Fruit fly (Drosophila melanogaster) whole organism, embryonic: ENCODE measurements around the gene mEFTs.

ENCODE experiments used
- Adf1 ChIP-seq: fragments of 200-800 bp; sonication (Bioruptor generic); IDR thresholded peaks from 2 replicates; pipeline ENCODE4 v1.3.6; 2022; ENCODE audit warnings: missing biosample characterization, missing genetic modification characterization
- CG10274 ChIP-seq: fragments of 200-800 bp; sonication (Bioruptor generic); optimal IDR thresholded peaks from 3 replicates; lab custom pipeline; 2017; ENCODE audit warnings: missing biosample characterization, mild to moderate bottlenecking, missing genetic modification characterization
- CG12071 ChIP-seq: fragments of 200-800 bp; sonication (Bioruptor generic); optimal IDR thresholded peaks from 3 replicates; lab custom pipeline; 2018; ENCODE audit warnings: missing biosample characterization, mild to moderate bottlenecking, missing genetic modification characterization
- CG13287 ChIP-seq: fragments of 200-800 bp; sonication (Bioruptor generic); IDR thresholded peaks from 2 replicates; pipeline ENCODE4 v1.3.6; 2022; ENCODE audit warnings: missing biosample characterization, missing genetic modification characterization; ENCODE audit not compliant: partially characterized antibody
- CG1529 ChIP-seq: fragments of 200-800 bp; sonication (Bioruptor generic); optimal IDR thresholded peaks from 3 replicates; lab custom pipeline; 2018; ENCODE audit warnings: missing biosample characterization, missing genetic modification characterization
- CG1603 ChIP-seq: fragments of 200-800 bp; sonication (Bioruptor generic); optimal IDR thresholded peaks from 2 replicates; lab custom pipeline; 2019; ENCODE audit warnings: missing biosample characterization, mild to moderate bottlenecking, missing genetic modification characterization, moderate library complexity
- CG17361 ChIP-seq: fragments of 200-800 bp; sonication (Bioruptor generic); IDR thresholded peaks from 3 replicates; pipeline ENCODE4 v1.3.6; 2022; ENCODE audit warnings: missing biosample characterization, missing genetic modification characterization
- CG1792 ChIP-seq: fragments of 200-800 bp; sonication (Bioruptor generic); optimal IDR thresholded peaks from 2 replicates; lab custom pipeline; 2016; ENCODE audit warnings: missing biosample characterization, missing genetic modification characterization
- CG18619 ChIP-seq: fragments of 200-800 bp; sonication (Bioruptor generic); optimal IDR thresholded peaks from 3 replicates; lab custom pipeline; 2017; ENCODE audit warnings: missing biosample characterization, mild to moderate bottlenecking, missing genetic modification characterization
- CG2875 ChIP-seq: fragments of 200-800 bp; sonication (Bioruptor generic); optimal IDR thresholded peaks from 2 replicates; lab custom pipeline; 2017; ENCODE audit warnings: missing biosample characterization, mild to moderate bottlenecking, missing genetic modification characterization, missing genetic modification reagents
- CG31224 ChIP-seq: fragments of 200-800 bp; sonication (Bioruptor generic); IDR thresholded peaks from 2 replicates; pipeline ENCODE4 v1.3.6; 2022; ENCODE audit warnings: missing biosample characterization, missing genetic modification characterization
- CG32772 ChIP-seq: fragments of 200-800 bp; sonication (Bioruptor generic); IDR thresholded peaks from 2 replicates; pipeline ENCODE4 v1.3.6; 2022; ENCODE audit warnings: missing biosample characterization, missing genetic modification characterization
- CG4360 ChIP-seq: fragments of 200-800 bp; sonication (Bioruptor generic); IDR thresholded peaks from 2 replicates; pipeline ENCODE4 v1.3.6; 2022; ENCODE audit warnings: missing biosample characterization, missing genetic modification characterization
- CG6689 ChIP-seq: fragments of 200-800 bp; sonication (Bioruptor generic); IDR thresholded peaks from 2 replicates; pipeline ENCODE4 v1.3.6; 2022; ENCODE audit warnings: missing biosample characterization, missing genetic modification characterization
- CG6813 ChIP-seq: fragments of 200-800 bp; sonication (Bioruptor generic); optimal IDR thresholded peaks from 2 replicates; lab custom pipeline; 2017; ENCODE audit warnings: missing biosample characterization, missing genetic modification characterization, mild to moderate bottlenecking, moderate library complexity, missing genetic modification reagents
- CG7987 ChIP-seq: fragments of 200-800 bp; sonication (Bioruptor generic); optimal IDR thresholded peaks from 2 replicates; lab custom pipeline; 2018; ENCODE audit warnings: missing biosample characterization, mild to moderate bottlenecking, missing genetic modification characterization, moderate library complexity
- CG8359 ChIP-seq: fragments of 200-800 bp; sonication (Bioruptor generic); optimal IDR thresholded peaks from 2 replicates; lab custom pipeline; 2017; ENCODE audit warnings: missing biosample characterization, mild to moderate bottlenecking, missing genetic modification characterization, borderline replicate concordance
- CG9932 ChIP-seq: fragments of 200-800 bp; sonication (Bioruptor generic); IDR thresholded peaks from 2 replicates; pipeline ENCODE4 v1.3.6; 2022; ENCODE audit warnings: missing biosample characterization, missing genetic modification characterization
- D19B ChIP-seq: fragments of 200-800 bp; sonication (Bioruptor generic); optimal IDR thresholded peaks from 2 replicates; lab custom pipeline; 2017; ENCODE audit warnings: missing biosample characterization, mild to moderate bottlenecking, missing genetic modification characterization
- Drgx ChIP-seq: fragments of 200-800 bp; sonication (Bioruptor generic); IDR thresholded peaks from 2 replicates; pipeline ENCODE4 v1.3.6; 2022; ENCODE audit warnings: missing biosample characterization, missing genetic modification characterization
- Fer2 ChIP-seq: fragments of 200-800 bp; sonication (Bioruptor generic); optimal IDR thresholded peaks from 2 replicates; lab custom pipeline; 2018; ENCODE audit warnings: missing biosample characterization, mild to moderate bottlenecking, missing genetic modification characterization, moderate library complexity
- Hr3 ChIP-seq: fragments of 200-800 bp; sonication (Bioruptor generic); optimal IDR thresholded peaks from 3 replicates; lab custom pipeline; 2016; ENCODE audit warnings: missing biosample characterization, missing genetic modification characterization
- Jarid2 ChIP-seq: fragments of 200-800 bp; sonication (Bioruptor generic); optimal IDR thresholded peaks from 3 replicates; lab custom pipeline; 2017; ENCODE audit warnings: mild to moderate bottlenecking, missing biosample characterization, missing genetic modification reagents, missing genetic modification characterization
- MBD-R2 ChIP-seq: fragments of 200-800 bp; sonication (Bioruptor generic); IDR thresholded peaks from 2 replicates; pipeline ENCODE4 v1.3.6; 2022; ENCODE audit warnings: missing biosample characterization, missing genetic modification characterization
- MESR4 ChIP-seq: fragments of 200-800 bp; sonication (Bioruptor generic); optimal IDR thresholded peaks from 2 replicates; lab custom pipeline; 2018; ENCODE audit warnings: missing biosample characterization, mild to moderate bottlenecking, missing genetic modification characterization, moderate library complexity
- Mad ChIP-seq: fragments of 200-800 bp; sonication (Bioruptor generic); optimal IDR thresholded peaks from 2 replicates; lab custom pipeline; 2016; ENCODE audit warnings: missing biosample characterization, missing genetic modification characterization
- Rfx ChIP-seq: fragments of 200-800 bp; sonication (Bioruptor generic); IDR thresholded peaks from 2 replicates; pipeline ENCODE4 v1.3.6; 2022; ENCODE audit warnings: missing biosample characterization, missing genetic modification characterization
- Scr ChIP-seq: fragments of 200-800 bp; sonication (Bioruptor generic); IDR thresholded peaks from 2 replicates; pipeline ENCODE4 v1.3.6; 2022; ENCODE audit warnings: missing biosample characterization, missing genetic modification characterization; ENCODE audit not compliant: partially characterized antibody
- Sox102F ChIP-seq: fragments of 200-800 bp; sonication (Bioruptor generic); optimal IDR thresholded peaks from 2 replicates; lab custom pipeline; 2018; ENCODE audit warnings: missing biosample characterization, mild to moderate bottlenecking, missing genetic modification characterization, moderate library complexity
- Stat92E ChIP-seq, 3 experiments: fragments of >200 bp in 2 of 3; fragments of 200-800 bp in 1 of 3; sonication (Bioruptor generic) in 1 of 3; optimal IDR thresholded peaks; 2 replicates each; lab custom pipeline; 2017 to 2019; ENCODE audit warnings: missing biosample characterization in 3 of 3, missing genetic modification characterization in 3 of 3, mild to moderate bottlenecking in 1 of 3, moderate library complexity in 1 of 3
- Xrp1 ChIP-seq: fragments of 200-800 bp; sonication (Bioruptor generic); IDR thresholded peaks from 2 replicates; pipeline ENCODE4 v1.3.6; 2022; ENCODE audit warnings: missing biosample characterization, missing genetic modification characterization
- ase ChIP-seq: fragments of 200-800 bp; sonication (Bioruptor generic); IDR thresholded peaks from 3 replicates; pipeline ENCODE4 v1.3.6; 2022; ENCODE audit warnings: missing biosample characterization, missing genetic modification characterization
- bcd ChIP-seq: fragments of 200-800 bp; sonication (Bioruptor generic); optimal IDR thresholded peaks from 2 replicates; lab custom pipeline; 2017; ENCODE audit warnings: missing biosample characterization, mild to moderate bottlenecking, missing genetic modification characterization
- cad ChIP-seq: fragments of >200 bp; optimal IDR thresholded peaks from 2 replicates; lab custom pipeline; 2017; ENCODE audit warnings: missing biosample characterization, missing genetic modification characterization
- cato ChIP-seq: fragments of 200-800 bp; sonication (Bioruptor generic); optimal IDR thresholded peaks from 2 replicates; lab custom pipeline; 2016; ENCODE audit warnings: missing biosample characterization, missing genetic modification characterization, borderline replicate concordance
- da ChIP-seq: fragments of 200-800 bp; sonication (Bioruptor generic); optimal IDR thresholded peaks from 2 replicates; lab custom pipeline; 2016; ENCODE audit warnings: missing biosample characterization, missing genetic modification characterization
- dan ChIP-seq: fragments of 200-800 bp; sonication (Bioruptor generic); IDR thresholded peaks from 2 replicates; pipeline ENCODE4 v1.3.6; 2022; ENCODE audit warnings: missing biosample characterization, missing genetic modification characterization
- dimm ChIP-seq: fragments of 200-800 bp; sonication (Bioruptor generic); IDR thresholded peaks from 2 replicates; pipeline ENCODE4 v1.3.6; 2022; ENCODE audit warnings: missing biosample characterization, missing genetic modification characterization
- fd102C ChIP-seq: fragments of 200-800 bp; sonication (Bioruptor generic); optimal IDR thresholded peaks from 2 replicates; lab custom pipeline; 2018; ENCODE audit warnings: missing biosample characterization, mild to moderate bottlenecking, missing genetic modification characterization, moderate library complexity
- fd64A ChIP-seq: fragments of 200-800 bp; sonication (Bioruptor generic); optimal IDR thresholded peaks from 3 replicates; lab custom pipeline; 2018; ENCODE audit warnings: missing biosample characterization, mild to moderate bottlenecking, missing genetic modification characterization
- maf-S ChIP-seq: fragments of 200-800 bp; sonication (Bioruptor generic); optimal IDR thresholded peaks from 2 replicates; lab custom pipeline; 2016; ENCODE audit warnings: missing biosample characterization, missing genetic modification characterization
- org-1 ChIP-seq: fragments of 200-800 bp; sonication (Bioruptor generic); optimal IDR thresholded peaks from 2 replicates; lab custom pipeline; 2017; ENCODE audit warnings: missing biosample characterization, missing genetic modification characterization
- phol ChIP-seq: fragments of 200-800 bp; sonication (Bioruptor generic); optimal IDR thresholded peaks from 3 replicates; lab custom pipeline; 2018; ENCODE audit warnings: missing biosample characterization, mild to moderate bottlenecking, missing genetic modification characterization, moderate library complexity
- prd ChIP-seq, 3 experiments: fragments of >200 bp in 2 of 3; fragments of 200-800 bp in 1 of 3; sonication (Bioruptor generic) in 1 of 3; optimal IDR thresholded peaks in 2 of 3; IDR thresholded peaks in 1 of 3; 2 replicates in 2 of 3; 3 replicates in 1 of 3; pipeline versions ENCODE4 v1.3.6 to Lab custom; 2017 to 2022; ENCODE audit warnings: missing biosample characterization in 1 of 3, missing genetic modification characterization in 1 of 3
- sima ChIP-seq: fragments of 200-800 bp; sonication (Bioruptor generic); optimal IDR thresholded peaks from 2 replicates; lab custom pipeline; 2016; ENCODE audit warnings: missing biosample characterization, missing genetic modification characterization
- stc ChIP-seq: fragments of 200-800 bp; sonication (Bioruptor generic); IDR thresholded peaks from 2 replicates; pipeline ENCODE4 v1.3.6; 2022; ENCODE audit warnings: missing biosample characterization, missing genetic modification characterization
- vvl ChIP-seq: fragments of 200-800 bp; sonication (Bioruptor generic); IDR thresholded peaks from 2 replicates; pipeline ENCODE4 v1.3.6; 2022; ENCODE audit warnings: missing biosample characterization, missing genetic modification characterization
- zfh1 ChIP-seq: fragments of 200-800 bp; sonication (Bioruptor generic); IDR thresholded peaks from 3 replicates; pipeline ENCODE4 v1.3.6; 2022; ENCODE audit warnings: missing biosample characterization, missing genetic modification characterization

The mEFTs gene

DNA sequence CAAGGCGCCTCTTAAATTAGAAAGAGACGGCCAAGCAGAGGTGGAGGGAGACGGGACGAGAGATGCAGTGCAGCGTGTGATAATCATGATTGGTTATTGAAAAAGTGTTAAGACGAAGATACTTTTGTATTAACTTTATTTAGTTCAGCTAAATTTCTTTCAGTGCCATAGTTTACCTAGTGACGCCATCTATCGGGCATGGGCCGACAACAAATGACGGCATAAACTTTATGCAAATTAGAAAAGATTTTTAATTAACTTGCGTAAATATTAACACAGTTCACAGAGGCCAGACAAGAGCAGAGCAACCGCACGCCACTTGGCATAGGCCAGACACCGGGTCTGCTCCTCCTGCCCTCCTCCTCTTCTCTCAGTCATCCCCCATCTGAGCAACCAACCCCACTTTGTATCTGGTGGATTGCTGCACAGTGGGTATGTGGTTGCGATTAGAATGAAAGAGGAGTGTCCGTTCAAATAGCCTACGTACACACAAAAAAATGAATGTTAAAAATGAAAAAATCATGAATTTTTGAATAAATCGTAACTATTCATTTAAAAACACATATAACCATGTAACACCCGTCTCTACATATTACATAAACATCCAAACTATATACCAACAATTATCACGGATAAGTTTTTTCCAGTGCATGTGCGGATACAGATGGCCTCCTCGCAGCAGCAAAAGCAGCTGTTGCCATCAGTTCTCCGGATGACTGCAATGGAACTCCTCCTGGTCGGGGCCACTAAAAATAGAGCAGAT lies 34.8 kb downstream of the mEFTs start (continued):
- TF ChIP-seq CG9932 (GFP tag; lab: Robert Waterston, UW) (no peak), CG18619 (GFP tag; lab: Kevin White, UChicago) (peak; percentile 70), Mad (GFP tag; lab: Kevin White, UChicago) (peak; percentile 33), org-1 (GFP tag; lab: Kevin White, UChicago) (peak; percentile 82), ase (GFP tag; lab: Robert Waterston, UW) (peak; percentile 60), CG2875 (GFP tag; lab: Kevin White, UChicago) (peak; percentile 68), dimm (GFP tag; lab: Robert Waterston, UW) (peak; percentile 62; the same call in 1 of the 2 replicates), D19B (GFP tag; lab: Kevin White, UChicago) (peak; percentile 38), Fer2 (tag; lab: Kevin White, UChicago) (peak; percentile 43), Xrp1 (GFP tag; lab: Robert Waterston, UW) (peak; percentile 88), cad (GFP tag; lab: Kevin White, UChicago) (no peak), CG4360 (GFP tag; lab: Robert Waterston, UW) (peak; percentile 51; the same call in 1 of the 2 replicates), CG1603 (tag; lab: Kevin White, UChicago) (peak; percentile 90), Stat92E (GFP tag; optimal IDR thresholded peaks at IDR 0.05; lab: Kevin White, UChicago) (no peak), phol (tag; lab: Kevin White, UChicago) (peak; percentile 87), cato (GFP tag; lab: Kevin White, UChicago) (peak; percentile 70), da (GFP tag; lab: Kevin White, UChicago) (peak; percentile 94), bcd (peak; percentile 75), CG31224 (GFP tag; lab: Robert Waterston, UW) (peak; percentile 45; the same call in 1 of the 2 replicates), fd64A (GFP tag; lab: Kevin White, UChicago) (peak; percentile 58), maf-S (GFP tag; lab: Kevin White, UChicago) (peak; percentile 56), fd102C (GFP tag; lab: Kevin White, UChicago) (no peak), CG7987 (GFP tag; lab: Kevin White, UChicago) (peak; percentile 1), MBD-R2 (GFP tag; lab: Robert Waterston, UW) (peak; percentile 50; the same call in 1 of the 2 replicates), vvl (GFP tag; lab: Robert Waterston, UW) (peak; percentile 90), Rfx (GFP tag; lab: Robert Waterston, UW) (peak; percentile 74), MESR4 (GFP tag; lab: Kevin White, UChicago) (no peak), CG1529 (GFP tag; lab: Kevin White, UChicago) (peak; percentile 76), Drgx (GFP tag; lab: Robert Waterston, UW) (peak; percentile 88), CG6689 (peak; percentile 83), CG13287 (GFP tag; lab: Robert Waterston, UW) (no peak), Jarid2 (GFP tag; lab: Kevin White, UChicago) (peak; percentile 57), dan (GFP tag; lab: Robert Waterston, UW) (no peak; the same call in 1 of the 2 replicates), CG8359 (peak; percentile 52), CG17361 (no peak; the same call in 1 of the 3 replicates), CG1792 (GFP tag; lab: Kevin White, UChicago) (peak; percentile 83), CG10274 (GFP tag; lab: Kevin White, UChicago) (no peak), stc (GFP tag; lab: Robert Waterston, UW) (peak; percentile 77), CG32772 (peak; percentile 77), zfh1 (GFP tag; lab: Robert Waterston, UW) (peak; percentile 82), Adf1 (GFP tag; lab: Robert Waterston, UW) (peak; percentile 43; the same call in 1 of the 2 replicates), CG6813 (GFP tag; lab: Kevin White, UChicago) (peak; percentile 76), CG12071 (GFP tag; lab: Kevin White, UChicago) (peak; percentile 65), prd (optimal IDR thresholded peaks at IDR 0.05; lab: Kevin White, UChicago) (no peak), prd (GFP tag; IDR thresholded peaks at IDR 0.05; lab: Robert Waterston, UW) (peak; percentile 79; the same call in 2 of the 3 replicates), sima (GFP tag; lab: Kevin White, UChicago) (peak; percentile 65), Hr3 (GFP tag; lab: Kevin White, UChicago) (peak; percentile 74), Sox102F (peak; percentile 90), Scr (GFP tag; lab: Robert Waterston, UW) (no peak)
